Worm (Caenorhabditis elegans): ENCODE data around the gene acr-18.
A peak's percentile ranks its signal among the peaks of the same experiment; 100 is the strongest.

The acr-18 gene

ce11 chrV:15511613-15512216, 47.2 kb downstream of the acr-18 start, which contains the start of gene rpl-38 (continued):
- peak; percentile 46; the same call in 1 of the 2 replicates for TF ChIP-seq attf-6 (GFP tag; IDR thresholded peaks at IDR 0.05)
- peak; percentile 70 for TF ChIP-seq xnd-1 (tag; optimal IDR thresholded peaks at IDR 0.05)
- TF ChIP-seq ceh-27 (GFP tag; optimal IDR thresholded peaks at IDR 0.05): peak; percentile 62
- peak; percentile 19; the same call in 1 of the 2 replicates for TF ChIP-seq hmg-20 (GFP tag; IDR thresholded peaks at IDR 0.05)
- TF ChIP-seq lir-1 (GFP tag; conservative IDR thresholded peaks at IDR 0.05): no peak
- TF ChIP-seq tlf-1 (GFP tag; optimal IDR thresholded peaks at IDR 0.05): peak; percentile 63
- peak; percentile 63 for TF ChIP-seq snpc-1.1 (tag; optimal IDR thresholded peaks at IDR 0.05; ENCODE audit: insufficient read depth)
- TF ChIP-seq Y53G8AR.9 (GFP tag; conservative IDR thresholded peaks at IDR 0.05): peak; percentile 79
- TF ChIP-seq ztf-28 (GFP tag; IDR thresholded peaks at IDR 0.05): no peak
- no peak for TF ChIP-seq ceh-79 (tag; optimal IDR thresholded peaks at IDR 0.05)
- peak; percentile 30 for TF ChIP-seq K12H6.12 (tag; optimal IDR thresholded peaks at IDR 0.05)
- TF ChIP-seq F33H1.4 (GFP tag; IDR thresholded peaks at IDR 0.05): peak; percentile 99
- TF ChIP-seq attf-3 (GFP tag; conservative IDR thresholded peaks at IDR 0.05): peak; percentile 67
- TF ChIP-seq cebp-2 (GFP tag; IDR thresholded peaks at IDR 0.05): no peak
- no peak for TF ChIP-seq sptf-2 (GFP tag; optimal IDR thresholded peaks at IDR 0.05)
- peak; percentile 97 for TF ChIP-seq lsl-1 (GFP tag; optimal IDR thresholded peaks at IDR 0.05)
- peak; percentile 11 for TF ChIP-seq attf-5 (GFP tag; optimal IDR thresholded peaks at IDR 0.05)
- no peak for TF ChIP-seq Y67H2A.10 (GFP tag; conservative IDR thresholded peaks at IDR 0.05)
- TF ChIP-seq mcd-1 (GFP tag; IDR thresholded peaks at IDR 0.05): peak; percentile 75
- no peak for TF ChIP-seq T26A5.8 (tag; optimal IDR thresholded peaks at IDR 0.05)
- TF ChIP-seq tbp1 (GFP tag; optimal IDR thresholded peaks at IDR 0.05): peak; percentile 70
- peak; percentile 49 for TF ChIP-seq madf-8 (GFP tag; conservative IDR thresholded peaks at IDR 0.05)
- TF ChIP-seq C06A6.2 (GFP tag; conservative IDR thresholded peaks at IDR 0.05): no peak
- TF ChIP-seq aptf-3 (GFP tag; IDR thresholded peaks at IDR 0.05): no peak
- TF ChIP-seq snpc-1.3 (tag; optimal IDR thresholded peaks at IDR 0.05; ENCODE audit: insufficient read depth): peak; percentile 85
- peak; percentile 84 for TF ChIP-seq D2030.7 (GFP tag; IDR thresholded peaks at IDR 0.05)
- no peak for TF ChIP-seq nhr-80 (tag; optimal IDR thresholded peaks at IDR 0.05)
- peak; percentile 78 for TF ChIP-seq lin-40 (tag; optimal IDR thresholded peaks at IDR 0.05)
- no peak for TF ChIP-seq snpc-4 (GFP tag; optimal IDR thresholded peaks at IDR 0.05)
- TF ChIP-seq snpc-4 (tag; optimal IDR thresholded peaks at IDR 0.05): peak; percentile 68 to 79 (median 76)
- no peak for TF ChIP-seq ztf-25 (GFP tag; IDR thresholded peaks at IDR 0.05)
- TF ChIP-seq Y56A3A.18 (GFP tag; IDR thresholded peaks at IDR 0.05): no peak
- TF ChIP-seq ZK185.1 (tag; optimal IDR thresholded peaks at IDR 0.05; ENCODE audit: poor library complexity, severe bottlenecking): peak; percentile 50
- no peak for TF ChIP-seq ets-4 (GFP tag; optimal IDR thresholded peaks at IDR 0.05)
- TF ChIP-seq efl-1 (GFP tag; optimal IDR thresholded peaks at IDR 0.05): peak; percentile 58
- TF ChIP-seq ztf-18 (tag; optimal IDR thresholded peaks at IDR 0.05): peak; percentile 31

DNA sequence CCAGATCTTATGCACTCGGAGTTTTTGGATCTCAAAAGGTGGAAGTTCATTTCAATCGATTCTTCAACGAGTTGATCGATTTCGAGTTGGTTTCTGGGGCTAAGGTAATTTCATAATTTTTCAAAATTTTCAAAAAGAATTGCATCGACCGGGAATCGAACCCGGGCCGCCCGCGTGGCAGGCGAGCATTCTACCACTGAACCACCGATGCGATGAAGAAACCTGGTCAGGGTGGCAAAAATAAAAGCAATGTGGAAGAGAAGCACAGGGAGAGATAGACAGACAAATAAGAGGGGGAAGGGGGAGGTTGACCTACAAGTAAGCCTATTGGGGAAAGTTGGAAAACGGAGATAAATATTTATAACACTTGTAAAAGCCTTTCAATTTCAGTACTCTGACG, 53.9 kb downstream of the acr-18 start:
- no peak for TF ChIP-seq sea-2 (GFP tag; IDR thresholded peaks at IDR 0.05)
- TF ChIP-seq chd-7 (tag; optimal IDR thresholded peaks at IDR 0.05): peak; percentile 19
- TF ChIP-seq mcd-1 (GFP tag; IDR thresholded peaks at IDR 0.05): peak; percentile 56; the same call in 1 of the 2 replicates
- 0 out of 2 replicates have a peak, but pooled peaks have one; percentile 52 for TF ChIP-seq lir-1 (GFP tag; conservative IDR thresholded peaks at IDR 0.05)
- no peak for TF ChIP-seq madf-8 (GFP tag; conservative IDR thresholded peaks at IDR 0.05)
- no peak for TF ChIP-seq gei-17 (GFP tag; optimal IDR thresholded peaks at IDR 0.05)
- no peak for TF ChIP-seq sptf-2 (GFP tag; optimal IDR thresholded peaks at IDR 0.05)
- peak; percentile 33; the same call in 1 of the 2 replicates for TF ChIP-seq attf-6 (GFP tag; IDR thresholded peaks at IDR 0.05)
- peak; percentile 75 for TF ChIP-seq snpc-4 (GFP tag; optimal IDR thresholded peaks at IDR 0.05)
- peak in 3 of 4 experiments; percentile 34 to 73 (median 41) for TF ChIP-seq snpc-4 (tag; optimal IDR thresholded peaks at IDR 0.05)
- peak; percentile 75 for TF ChIP-seq D2030.7 (GFP tag; IDR thresholded peaks at IDR 0.05)
- TF ChIP-seq ztf-28 (GFP tag; IDR thresholded peaks at IDR 0.05): peak; percentile 70; the same call in 1 of the 2 replicates
- no peak for TF ChIP-seq lag-1 (GFP tag; IDR thresholded peaks at IDR 0.05)
- peak; percentile 20 for TF ChIP-seq him-1 (tag; optimal IDR thresholded peaks at IDR 0.05)
- peak; percentile 22 for TF ChIP-seq ztf-26 (tag; optimal IDR thresholded peaks at IDR 0.05)
- peak; percentile 71; the same call in 1 of the 2 replicates for TF ChIP-seq Y56A3A.18 (GFP tag; IDR thresholded peaks at IDR 0.05)
- TF ChIP-seq ceh-58 (GFP tag; IDR thresholded peaks at IDR 0.05): 0 out of 2 replicates have a peak, but pooled peaks have one; percentile 62
- peak; percentile 63 for TF ChIP-seq dox-1 (GFP tag; IDR thresholded peaks at IDR 0.05)
- peak; percentile 36 for TF ChIP-seq lsl-1 (GFP tag; optimal IDR thresholded peaks at IDR 0.05)
- TF ChIP-seq rpc-1 (optimal IDR thresholded peaks at IDR 0.05): peak; percentile 76
- TF ChIP-seq rpc-1 (tag; optimal IDR thresholded peaks at IDR 0.05): peak; percentile 83
- no peak for TF ChIP-seq F22D6.2 (tag; optimal IDR thresholded peaks at IDR 0.05)
